Worm (Caenorhabditis elegans) whole organism, L2 larva: ENCODE data around the gene nhr-39.

Source experiments
- C34F6.9 ChIP-seq: fragments of 150-350 bp; optimal IDR thresholded peaks from 2 replicates; lab custom pipeline; 2014; ENCODE audit warnings: missing biosample characterization, missing genetic modification characterization
- F13H6.1 ChIP-seq: sonication (generic microtip); optimal IDR thresholded peaks from 2 replicates; lab custom pipeline; 2016; ENCODE audit warnings: missing genetic modification characterization, missing compliant biosample characterization
- R02D3.7 ChIP-seq: fragments of 150-350 bp; optimal IDR thresholded peaks from 2 replicates; lab custom pipeline; 2014; ENCODE audit warnings: missing biosample characterization, missing genetic modification characterization
- Y55F3AM.14 ChIP-seq: fragments of 200-800 bp; sonication (Bioruptor generic); optimal IDR thresholded peaks from 2 replicates; lab custom pipeline; 2018; ENCODE audit warnings: mild to moderate bottlenecking, missing genetic modification characterization, missing compliant biosample characterization
- ZK546.5 ChIP-seq: sonication (generic microtip); optimal IDR thresholded peaks from 2 replicates; lab custom pipeline; 2017; ENCODE audit warnings: missing biosample characterization, missing genetic modification characterization
- ama-1 ChIP-seq: fragments of 150-350 bp; optimal IDR thresholded peaks from 2 replicates; lab custom pipeline; 2018; ENCODE audit warnings: inconsistent platforms
- blmp-1 ChIP-seq: sonication (generic microtip); optimal IDR thresholded peaks from 2 replicates; lab custom pipeline; 2017; ENCODE audit warnings: missing genetic modification characterization, mild to moderate bottlenecking, missing compliant biosample characterization, antibody characterized with exemption, moderate library complexity; ENCODE audit not compliant: insufficient read depth
- crh-2 ChIP-seq: sonication (generic microtip); optimal IDR thresholded peaks from 2 replicates; lab custom pipeline; 2017; ENCODE audit warnings: missing biosample characterization, missing genetic modification characterization
- dmd-4 ChIP-seq: sonication (generic microtip); optimal IDR thresholded peaks from 2 replicates; lab custom pipeline; 2017; ENCODE audit warnings: missing biosample characterization, missing genetic modification characterization
- egl-27 ChIP-seq: sonication (generic microtip); optimal IDR thresholded peaks from 3 replicates; lab custom pipeline; 2017; ENCODE audit warnings: missing biosample characterization, missing genetic modification reagents, missing genetic modification characterization
- elt-3 ChIP-seq: sonication (generic microtip); optimal IDR thresholded peaks from 2 replicates; lab custom pipeline; 2017; ENCODE audit warnings: missing biosample characterization, missing genetic modification characterization
- fos-1 ChIP-seq: fragments of 150-350 bp; optimal IDR thresholded peaks from 2 replicates; lab custom pipeline; 2014; ENCODE audit warnings: missing biosample characterization, missing genetic modification characterization
- lin-11 ChIP-seq: fragments of 150-350 bp; sonication (generic microtip); optimal IDR thresholded peaks from 2 replicates; lab custom pipeline; 2014; ENCODE audit warnings: missing biosample characterization, missing genetic modification characterization, inconsistent platforms, mixed read lengths
- lin-13 ChIP-seq: fragments of 150-350 bp; optimal IDR thresholded peaks from 2 replicates; lab custom pipeline; 2014; ENCODE audit warnings: missing biosample characterization, missing genetic modification reagents, missing genetic modification characterization
- lsy-2 ChIP-seq, 2 experiments: fragments of 150-350 bp in 1 of 2; sonication (generic microtip) in 1 of 2; optimal IDR thresholded peaks; 2 replicates each; lab custom pipeline; 2014 to 2017; ENCODE audit warnings: missing biosample characterization in 2 of 2, missing genetic modification characterization in 2 of 2
- mab-5 ChIP-seq: fragments of 150-350 bp; optimal IDR thresholded peaks from 2 replicates; lab custom pipeline; 2014; ENCODE audit warnings: missing biosample characterization, missing genetic modification characterization
- mbf-1 ChIP-seq: sonication (generic microtip); optimal IDR thresholded peaks from 2 replicates; lab custom pipeline; 2017; ENCODE audit warnings: missing biosample characterization, missing genetic modification characterization
- mdl-1 ChIP-seq, 2 experiments: fragments of 150-350 bp in 1 of 2; sonication (generic microtip) in 1 of 2; optimal IDR thresholded peaks; 2 replicates each; lab custom pipeline; 2017; ENCODE audit warnings: missing biosample characterization in 2 of 2, missing genetic modification characterization in 2 of 2
- nhr-11 ChIP-seq: fragments of 150-350 bp; optimal IDR thresholded peaks from 2 replicates; lab custom pipeline; 2014; ENCODE audit warnings: missing biosample characterization, missing genetic modification characterization
- nhr-12 ChIP-seq: fragments of 150-350 bp; optimal IDR thresholded peaks from 2 replicates; lab custom pipeline; 2014; ENCODE audit warnings: missing biosample characterization, missing genetic modification characterization
- nhr-129 ChIP-seq: fragments of 150-350 bp; optimal IDR thresholded peaks from 2 replicates; lab custom pipeline; 2014; ENCODE audit warnings: missing biosample characterization, missing genetic modification characterization
- nhr-21 ChIP-seq: fragments of 150-350 bp; optimal IDR thresholded peaks from 2 replicates; lab custom pipeline; 2014; ENCODE audit warnings: missing biosample characterization, missing genetic modification characterization
- nhr-23 ChIP-seq: fragments of 150-350 bp; optimal IDR thresholded peaks from 2 replicates; lab custom pipeline; 2014; ENCODE audit warnings: missing biosample characterization, missing genetic modification reagents, missing genetic modification characterization
- nhr-237 ChIP-seq: fragments of 150-350 bp; optimal IDR thresholded peaks from 2 replicates; lab custom pipeline; 2014; ENCODE audit warnings: missing biosample characterization, missing genetic modification characterization
- nhr-6 ChIP-seq: fragments of 150-350 bp; optimal IDR thresholded peaks from 2 replicates; lab custom pipeline; 2014; ENCODE audit warnings: missing biosample characterization, missing genetic modification characterization
- nhr-77 ChIP-seq: fragments of 150-350 bp; optimal IDR thresholded peaks from 2 replicates; lab custom pipeline; 2014; ENCODE audit warnings: missing biosample characterization, missing genetic modification characterization
- sem-4 ChIP-seq: fragments of 150-350 bp; optimal IDR thresholded peaks from 2 replicates; lab custom pipeline; 2014; ENCODE audit warnings: missing biosample characterization, missing genetic modification reagents, missing genetic modification characterization
- sma-3 ChIP-seq: sonication (generic microtip); optimal IDR thresholded peaks from 2 replicates; lab custom pipeline; 2016; ENCODE audit warnings: missing genetic modification reagents, missing genetic modification characterization, missing compliant biosample characterization
- sma-9 ChIP-seq, 2 experiments: fragments of 150-350 bp in 1 of 2; sonication (generic microtip) in 1 of 2; optimal IDR thresholded peaks; 2 replicates each; lab custom pipeline; 2014 to 2016; ENCODE audit warnings: missing genetic modification characterization in 2 of 2, mild to moderate bottlenecking in 1 of 2, missing biosample characterization in 1 of 2, missing compliant biosample characterization in 1 of 2, missing genetic modification reagents in 1 of 2, moderate library complexity in 1 of 2
- unc-39 ChIP-seq: fragments of 150-350 bp; optimal IDR thresholded peaks from 2 replicates; lab custom pipeline; 2014; ENCODE audit warnings: missing biosample characterization, missing genetic modification characterization
- unc-55 ChIP-seq: fragments of 150-350 bp; sonication (generic microtip); optimal IDR thresholded peaks from 3 replicates; lab custom pipeline; 2014; ENCODE audit warnings: missing biosample characterization, missing genetic modification reagents, missing genetic modification characterization
- ztf-1 ChIP-seq: fragments of 200-800 bp; sonication (Bioruptor generic); conservative IDR thresholded peaks from 2 replicates; pipeline ENCODE4 v1.3.6; 2022; ENCODE audit warnings: missing genetic modification characterization, missing compliant biosample characterization

nhr-39 gene

ce11 chrV:9305116-9305515 is 2.0 kb downstream of the nhr-39 start, which contains the start of gene F44A2.3:
TSS of gene F44A2.3 (plus strand) at chrV:9305416.
- TF ChIP-seq R02D3.7, result no peak
- no peak for TF ChIP-seq egl-27 (tag; lab: Kevin White, UChicago)
- no peak for TF ChIP-seq nhr-237

DNA sequence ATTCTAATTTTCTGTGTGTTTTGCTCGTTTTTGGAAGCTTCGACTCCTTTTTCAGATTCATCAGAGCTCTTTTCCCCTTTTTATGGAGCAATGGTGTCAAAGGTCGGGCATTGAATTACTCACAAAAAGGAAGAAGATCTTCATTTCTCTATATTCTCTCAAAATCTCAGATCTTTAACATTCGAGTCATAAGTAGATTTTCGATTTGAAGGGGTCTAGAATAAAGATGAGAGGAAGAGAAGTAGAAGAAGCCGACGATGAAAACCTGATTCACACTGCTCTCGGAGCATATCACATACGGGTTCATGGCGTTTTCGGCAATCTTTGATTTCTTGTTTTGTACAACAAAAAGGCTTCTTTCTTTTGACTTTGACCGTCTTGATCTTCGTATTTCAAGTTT is 9.3 kb downstream of the nhr-39 start:
- TF ChIP-seq Y55F3AM.14 (GFP tag; lab: Kevin White, UChicago) (no peak), nhr-77 (tag; lab: Kevin White, UChicago) (no peak), nhr-6 (tag; lab: Kevin White, UChicago) (no peak), nhr-11 (tag; lab: Kevin White, UChicago) (no peak), sem-4 (tag; lab: Kevin White, UChicago) (no peak), unc-39 (tag; lab: Kevin White, UChicago) (no peak), mbf-1 (no peak), mab-5 (no peak), lsy-2 (tag; optimal IDR thresholded peaks at IDR 0.05; lab: Kevin White, UChicago) (no peak), ztf-1 (GFP tag; lab: Robert Waterston, UW) (no peak), blmp-1 (tag; lab: Kevin White, UChicago) (no peak), nhr-237 (no peak), unc-55 (GFP tag; lab: Kevin White, UChicago) (no peak), dmd-4 (tag; lab: Kevin White, UChicago) (no peak)

ce11 chrV:9314408-9314807 is 11.3 kb downstream of the nhr-39 start:
- TF ChIP-seq nhr-6 (tag; lab: Kevin White, UChicago) (no peak), nhr-12 (tag; lab: Kevin White, UChicago) (no peak), nhr-129 (tag; lab: Kevin White, UChicago) (no peak), nhr-21 (tag; lab: Kevin White, UChicago) (no peak), mdl-1 (tag; optimal IDR thresholded peaks at IDR 0.05; lab: Kevin White, UChicago) (no peak), sma-3 (GFP tag; lab: Kevin White, UChicago) (no peak), elt-3 (tag; lab: Kevin White, UChicago) (no peak), blmp-1 (tag; lab: Kevin White, UChicago) (no peak), R02D3.7 (no peak), sma-9 (GFP tag; optimal IDR thresholded peaks at IDR 0.05; lab: Kevin White, UChicago) (no peak), sma-9 (tag; optimal IDR thresholded peaks at IDR 0.05; lab: Kevin White, UChicago) (no peak), lsy-2 (tag; optimal IDR thresholded peaks at IDR 0.05; lab: Kevin White, UChicago) (no peak), C34F6.9 (tag; lab: Kevin White, UChicago) (no peak)

DNA sequence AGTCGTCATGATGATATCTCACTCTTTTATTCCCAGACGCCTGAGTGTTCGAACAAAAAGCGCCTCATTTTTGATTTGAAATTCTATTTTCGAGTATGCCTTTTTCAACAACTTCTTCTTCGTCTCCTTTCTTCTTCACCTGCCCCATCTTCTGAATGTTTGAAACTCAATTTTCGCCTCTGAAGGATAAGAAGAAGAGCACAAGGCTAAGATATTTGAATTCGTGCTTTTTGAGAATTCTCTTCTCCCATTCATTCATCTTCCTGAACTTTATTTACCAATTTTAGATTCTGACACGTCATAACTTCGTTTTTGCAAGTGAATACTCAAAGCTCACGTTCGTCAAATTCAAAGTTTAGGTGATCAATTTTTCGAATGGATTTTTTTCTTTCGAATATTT is 13.8 kb downstream of the nhr-39 start:
- TF ChIP-seq mab-5 (no peak), nhr-6 (tag; lab: Kevin White, UChicago) (no peak), nhr-23 (tag; lab: Kevin White, UChicago) (no peak), ama-1 (lab: Kevin White, UChicago) (no peak)

- peak; percentile 33 for TF ChIP-seq F13H6.1 (tag; lab: Kevin White, UChicago)
- peak; percentile 46 for TF ChIP-seq fos-1 (tag; lab: Kevin White, UChicago)
- TF ChIP-seq unc-39 (tag; lab: Kevin White, UChicago), result no peak
- peak; percentile 12 for TF ChIP-seq C34F6.9 (tag; lab: Kevin White, UChicago)
- TF ChIP-seq crh-2, result peak; percentile 72
- peak; percentile 45 for TF ChIP-seq lin-13
- TF ChIP-seq lsy-2 (tag; optimal IDR thresholded peaks at IDR 0.05; lab: Kevin White, UChicago), result peak in 1 of 2 experiments; percentile 36
- TF ChIP-seq nhr-129 (tag; lab: Kevin White, UChicago), result peak; percentile 55
- TF ChIP-seq Y55F3AM.14 (GFP tag; lab: Kevin White, UChicago), result peak; percentile 8
- no peak for TF ChIP-seq lin-11 (tag; lab: Kevin White, UChicago)
- TF ChIP-seq ZK546.5 (tag; lab: Kevin White, UChicago), result no peak
- TF ChIP-seq sma-3 (GFP tag; lab: Kevin White, UChicago), result peak; percentile 47
- no peak for TF ChIP-seq ama-1 (lab: Kevin White, UChicago)
- peak; percentile 15 for TF ChIP-seq nhr-21 (tag; lab: Kevin White, UChicago)
- TF ChIP-seq mab-5, result peak; percentile 36
- peak; percentile 84 for TF ChIP-seq sma-9 (GFP tag; optimal IDR thresholded peaks at IDR 0.05; lab: Kevin White, UChicago)
- no peak for TF ChIP-seq sma-9 (tag; optimal IDR thresholded peaks at IDR 0.05; lab: Kevin White, UChicago)
- TF ChIP-seq egl-27 (tag; lab: Kevin White, UChicago), result peak; percentile 57
- TF ChIP-seq unc-55 (GFP tag; lab: Kevin White, UChicago), result peak; percentile 22
- TF ChIP-seq elt-3 (tag; lab: Kevin White, UChicago), result no peak
Measured at ce11 chrV:9318046-9318445, 14.9 kb downstream of the nhr-39 start, which contains the start of gene kvs-3. TSS of gene kvs-3 (plus strand) at chrV:9318311.
